Fruit fly (Drosophila melanogaster) whole organism, embryonic: ENCODE results near the gene Sys1.

Experiments used
- Abd-B ChIP-seq: fragments of 200-800 bp; sonication (Bioruptor generic); optimal IDR thresholded peaks from 2 replicates; lab custom pipeline; 2018; ENCODE audit warnings: missing biosample characterization, mild to moderate bottlenecking, missing genetic modification characterization, moderate library complexity
- Ada2b ChIP-seq: fragments of 200-800 bp; sonication (Bioruptor generic); IDR thresholded peaks from 2 replicates; pipeline ENCODE4 v1.3.6; 2022; ENCODE audit warnings: missing biosample characterization, missing genetic modification characterization
- Awh ChIP-seq: fragments of 200-800 bp; sonication (Bioruptor generic); IDR thresholded peaks from 2 replicates; pipeline ENCODE4, ENCODE4 v1.3.6; 2022; ENCODE audit warnings: missing biosample characterization, missing genetic modification characterization
- Blimp-1 ChIP-seq: fragments of 200-800 bp; sonication (Bioruptor generic); optimal IDR thresholded peaks from 3 replicates; lab custom pipeline; 2018; ENCODE audit warnings: missing biosample characterization, missing genetic modification characterization, mild to moderate bottlenecking, moderate library complexity, missing genetic modification reagents
- BtbVII ChIP-seq: fragments of 200-800 bp; sonication (Bioruptor generic); optimal IDR thresholded peaks from 3 replicates; lab custom pipeline; 2017; ENCODE audit warnings: missing biosample characterization, mild to moderate bottlenecking, missing genetic modification characterization
- CG10267 ChIP-seq: fragments of 200-800 bp; sonication (Bioruptor generic); optimal IDR thresholded peaks from 2 replicates; lab custom pipeline; 2018; ENCODE audit warnings: missing biosample characterization, mild to moderate bottlenecking, missing genetic modification characterization, moderate library complexity
- CG10366 ChIP-seq: fragments of 200-800 bp; sonication (Bioruptor generic); IDR thresholded peaks from 2 replicates; pipeline ENCODE4 v1.3.6; 2022; ENCODE audit warnings: missing biosample characterization, missing genetic modification characterization
- CG10543 ChIP-seq: fragments of 200-800 bp; sonication (Bioruptor generic); optimal IDR thresholded peaks from 3 replicates; lab custom pipeline; 2017; ENCODE audit warnings: missing biosample characterization, mild to moderate bottlenecking, missing genetic modification characterization, moderate library complexity
- CG10979 ChIP-seq: fragments of 200-800 bp; sonication (Bioruptor generic); optimal IDR thresholded peaks from 2 replicates; lab custom pipeline; 2018; ENCODE audit warnings: missing biosample characterization, mild to moderate bottlenecking, missing genetic modification characterization, moderate library complexity
- CG11398 ChIP-seq: fragments of 200-800 bp; sonication (Bioruptor generic); optimal IDR thresholded peaks from 2 replicates; lab custom pipeline; 2016; ENCODE audit warnings: missing biosample characterization, missing genetic modification characterization
- CG12659 ChIP-seq: fragments of 200-800 bp; sonication (Bioruptor generic); optimal IDR thresholded peaks from 3 replicates; lab custom pipeline; 2017; ENCODE audit warnings: mild to moderate bottlenecking, missing biosample characterization, missing genetic modification reagents, missing genetic modification characterization
- CG13424 ChIP-seq: fragments of 200-800 bp; sonication (Bioruptor generic); optimal IDR thresholded peaks from 2 replicates; lab custom pipeline; 2019; ENCODE audit warnings: missing biosample characterization, mild to moderate bottlenecking, missing genetic modification characterization, moderate library complexity
- CG14710 ChIP-seq: fragments of 200-800 bp; sonication (Bioruptor generic); optimal IDR thresholded peaks from 3 replicates; lab custom pipeline; 2019; ENCODE audit warnings: missing biosample characterization, mild to moderate bottlenecking, missing genetic modification characterization, moderate library complexity
- CG15696 ChIP-seq: fragments of 200-800 bp; sonication (Bioruptor generic); optimal IDR thresholded peaks from 2 replicates; lab custom pipeline; 2019; ENCODE audit warnings: missing biosample characterization, mild to moderate bottlenecking, missing genetic modification characterization, moderate library complexity
- CG17612 ChIP-seq: fragments of 200-800 bp; sonication (Bioruptor generic); IDR thresholded peaks from 2 replicates; pipeline ENCODE4 v1.3.6; 2022; ENCODE audit warnings: missing biosample characterization, missing genetic modification characterization
- CG17829 ChIP-seq: fragments of 200-800 bp; optimal IDR thresholded peaks from 2 replicates; lab custom pipeline; 2019; ENCODE audit warnings: missing biosample characterization, mild to moderate bottlenecking, missing genetic modification characterization, moderate library complexity
- CG18262 ChIP-seq: fragments of 200-800 bp; optimal IDR thresholded peaks from 3 replicates; lab custom pipeline; 2019; ENCODE audit warnings: missing biosample characterization, mild to moderate bottlenecking, missing genetic modification characterization, moderate library complexity
- CG18764 ChIP-seq: fragments of 200-800 bp; sonication (Bioruptor generic); optimal IDR thresholded peaks from 3 replicates; lab custom pipeline; 2016; ENCODE audit warnings: missing biosample characterization, missing genetic modification characterization
- CG31441 ChIP-seq: fragments of 200-800 bp; sonication (Bioruptor generic); IDR thresholded peaks from 2 replicates; pipeline ENCODE4 v1.3.6; 2022; ENCODE audit warnings: missing biosample characterization, missing genetic modification characterization
- CG7357 ChIP-seq: fragments of 200-800 bp; sonication (Bioruptor generic); IDR thresholded peaks from 3 replicates; pipeline ENCODE4 v1.3.6; 2022; ENCODE audit warnings: missing biosample characterization, missing genetic modification characterization
- CG9727 ChIP-seq: fragments of 200-800 bp; sonication (Bioruptor generic); optimal IDR thresholded peaks from 3 replicates; lab custom pipeline; 2017; ENCODE audit warnings: missing biosample characterization, mild to moderate bottlenecking, missing genetic modification characterization
- Camta ChIP-seq: fragments of 200-800 bp; sonication (Bioruptor generic); optimal IDR thresholded peaks from 2 replicates; lab custom pipeline; 2016; ENCODE audit warnings: missing biosample characterization, missing genetic modification characterization
- Dip3 ChIP-seq: fragments of 200-800 bp; sonication (Bioruptor generic); optimal IDR thresholded peaks from 3 replicates; lab custom pipeline; 2016; ENCODE audit warnings: missing biosample characterization, missing genetic modification characterization
- Eip74EF ChIP-seq, 2 experiments: fragments of 200-800 bp in 1 of 2; fragments of >200 bp in 1 of 2; sonication (Bioruptor generic) in 1 of 2; optimal IDR thresholded peaks; 2 replicates each; lab custom pipeline; 2017 to 2019; ENCODE audit warnings: missing biosample characterization in 2 of 2, missing genetic modification characterization in 2 of 2, mild to moderate bottlenecking in 1 of 2, moderate library complexity in 1 of 2
- HLH4C ChIP-seq: fragments of 200-800 bp; sonication (Bioruptor generic); IDR thresholded peaks from 3 replicates; pipeline ENCODE4 v1.3.6; 2022; ENCODE audit warnings: missing biosample characterization, missing genetic modification characterization; ENCODE audit not compliant: partially characterized antibody
- HLHmδ ChIP-seq: fragments of 200-800 bp; sonication (Bioruptor generic); optimal IDR thresholded peaks from 2 replicates; lab custom pipeline; 2018; ENCODE audit warnings: missing biosample characterization, mild to moderate bottlenecking, missing genetic modification characterization, moderate library complexity
- Hand ChIP-seq: fragments of 200-800 bp; sonication (Bioruptor generic); optimal IDR thresholded peaks from 2 replicates; lab custom pipeline; 2017; ENCODE audit warnings: mild to moderate bottlenecking, missing biosample characterization, missing genetic modification reagents, missing genetic modification characterization
- Hmx ChIP-seq: fragments of 200-800 bp; sonication (Bioruptor generic); optimal IDR thresholded peaks from 2 replicates; lab custom pipeline; 2016; ENCODE audit warnings: missing biosample characterization, missing genetic modification characterization
- Lim3 ChIP-seq: fragments of 200-800 bp; sonication (Bioruptor generic); IDR thresholded peaks from 2 replicates; pipeline ENCODE4 v1.3.6; 2022; ENCODE audit warnings: missing biosample characterization, missing genetic modification characterization
- MESR4 ChIP-seq: fragments of 200-800 bp; sonication (Bioruptor generic); optimal IDR thresholded peaks from 2 replicates; lab custom pipeline; 2018; ENCODE audit warnings: missing biosample characterization, mild to moderate bottlenecking, missing genetic modification characterization, moderate library complexity
- PHDP ChIP-seq: fragments of 200-800 bp; sonication (Bioruptor generic); optimal IDR thresholded peaks from 3 replicates; lab custom pipeline; 2018; ENCODE audit warnings: missing biosample characterization, mild to moderate bottlenecking, missing genetic modification characterization, moderate library complexity
- Sin3A ChIP-seq: fragments of >200 bp; optimal IDR thresholded peaks from 2 replicates; lab custom pipeline; 2018
- Xrp1 ChIP-seq: fragments of 200-800 bp; sonication (Bioruptor generic); IDR thresholded peaks from 2 replicates; pipeline ENCODE4 v1.3.6; 2022; ENCODE audit warnings: missing biosample characterization, missing genetic modification characterization
- ac ChIP-seq: fragments of 200-800 bp; sonication (Bioruptor generic); optimal IDR thresholded peaks from 3 replicates; lab custom pipeline; 2017; ENCODE audit warnings: missing biosample characterization, mild to moderate bottlenecking, missing genetic modification characterization
- ash1 ChIP-seq: fragments of 200-800 bp; sonication (Bioruptor generic); optimal IDR thresholded peaks from 2 replicates; lab custom pipeline; 2018; ENCODE audit warnings: missing biosample characterization, mild to moderate bottlenecking, missing genetic modification characterization
- btn ChIP-seq: fragments of 200-800 bp; sonication (Bioruptor generic); optimal IDR thresholded peaks from 2 replicates; lab custom pipeline; 2016; ENCODE audit warnings: missing biosample characterization, missing genetic modification characterization
- chn ChIP-seq: fragments of 200-800 bp; sonication (Bioruptor generic); optimal IDR thresholded peaks from 2 replicates; lab custom pipeline; 2016; ENCODE audit warnings: missing biosample characterization, missing genetic modification characterization
- dati ChIP-seq: fragments of 200-800 bp; sonication (Bioruptor generic); IDR thresholded peaks from 2 replicates; pipeline ENCODE4 v1.3.6; 2022; ENCODE audit warnings: missing biosample characterization, missing genetic modification characterization
- dmrt99B ChIP-seq: fragments of 200-800 bp; sonication (Bioruptor generic); optimal IDR thresholded peaks from 2 replicates; lab custom pipeline; 2018; ENCODE audit warnings: missing biosample characterization, mild to moderate bottlenecking, missing genetic modification characterization, moderate library complexity
- esg ChIP-seq: fragments of 200-800 bp; sonication (Bioruptor generic); conservative IDR thresholded peaks from 2 replicates; pipeline ENCODE4 v1.3.6; 2022; ENCODE audit warnings: missing biosample characterization, missing genetic modification characterization
- gt ChIP-seq: fragments of 200-800 bp; sonication (Bioruptor generic); IDR thresholded peaks from 2 replicates; pipeline ENCODE4 v1.3.6; 2022; ENCODE audit warnings: missing biosample characterization, missing genetic modification characterization
- kah ChIP-seq: fragments of 200-800 bp; sonication (Bioruptor generic); optimal IDR thresholded peaks from 2 replicates; lab custom pipeline; 2018; ENCODE audit warnings: missing biosample characterization, mild to moderate bottlenecking, missing genetic modification characterization
- pho ChIP-seq: fragments of 200-800 bp; sonication (Bioruptor generic); optimal IDR thresholded peaks from 2 replicates; lab custom pipeline; 2016; ENCODE audit warnings: missing biosample characterization, missing genetic modification characterization
- pita ChIP-seq: fragments of 200-800 bp; sonication (Bioruptor generic); optimal IDR thresholded peaks from 2 replicates; lab custom pipeline; 2017; ENCODE audit warnings: missing biosample characterization, mild to moderate bottlenecking, missing genetic modification characterization
- seq ChIP-seq: fragments of 200-800 bp; sonication (Bioruptor generic); IDR thresholded peaks from 2 replicates; pipeline ENCODE4 v1.3.6; 2022; ENCODE audit warnings: missing biosample characterization, missing genetic modification characterization
- so ChIP-seq: fragments of 200-800 bp; sonication (Bioruptor generic); IDR thresholded peaks from 3 replicates; pipeline ENCODE4 v1.3.6; 2022; ENCODE audit warnings: missing biosample characterization, missing genetic modification characterization
- sob ChIP-seq: fragments of 200-800 bp; sonication (Bioruptor generic); IDR thresholded peaks from 2 replicates; pipeline ENCODE4 v1.3.6; 2022; ENCODE audit warnings: missing biosample characterization, missing genetic modification characterization
- sqz ChIP-seq: fragments of 200-800 bp; sonication (Bioruptor generic); optimal IDR thresholded peaks from 3 replicates; lab custom pipeline; 2018; ENCODE audit warnings: missing biosample characterization, mild to moderate bottlenecking, missing genetic modification characterization
- ssp ChIP-seq: fragments of 200-800 bp; sonication (Bioruptor generic); IDR thresholded peaks from 2 replicates; pipeline ENCODE4 v1.3.6; 2022; ENCODE audit warnings: missing biosample characterization, missing genetic modification characterization
- twi ChIP-seq: fragments of 200-800 bp; optimal IDR thresholded peaks from 2 replicates; lab custom pipeline; 2019; ENCODE audit warnings: missing biosample characterization, mild to moderate bottlenecking, missing genetic modification characterization, moderate library complexity
- wdn ChIP-seq: fragments of 200-800 bp; sonication (Bioruptor generic); IDR thresholded peaks from 2 replicates; pipeline ENCODE4 v1.3.6; 2022; ENCODE audit warnings: missing biosample characterization, missing genetic modification characterization
- zf30C ChIP-seq: fragments of 200-800 bp; sonication (Bioruptor generic); optimal IDR thresholded peaks from 3 replicates; lab custom pipeline; 2018; ENCODE audit warnings: missing biosample characterization, mild to moderate bottlenecking, missing genetic modification characterization

Gene Sys1

dm6 chr3R:8683280-8683679 lies 30.7 kb downstream of the Sys1 start (continued):
- no peak for TF ChIP-seq gt (GFP tag; lab: Robert Waterston, UW)
- TF ChIP-seq Blimp-1 (GFP tag; lab: Kevin White, UChicago): no peak
- TF ChIP-seq CG9727 (GFP tag; lab: Kevin White, UChicago): peak; percentile 62
- TF ChIP-seq pita (GFP tag; lab: Kevin White, UChicago): no peak
- peak; percentile 5 for TF ChIP-seq CG14710 (tag; lab: Kevin White, UChicago)
- TF ChIP-seq kah (GFP tag; lab: Kevin White, UChicago): no peak
- peak; percentile 3 for TF ChIP-seq CG10267 (tag; lab: Kevin White, UChicago)
- no peak for TF ChIP-seq Sin3A
- TF ChIP-seq Camta (GFP tag; lab: Kevin White, UChicago): no peak
- no peak for TF ChIP-seq ssp (GFP tag; lab: Robert Waterston, UW)
- TF ChIP-seq Xrp1 (GFP tag; lab: Robert Waterston, UW): peak; percentile 28; the same call in 1 of the 2 replicates
- TF ChIP-seq CG10979 (tag; lab: Kevin White, UChicago): peak; percentile 47
- TF ChIP-seq btn (GFP tag; lab: Kevin White, UChicago): no peak
- TF ChIP-seq CG12659 (GFP tag; lab: Kevin White, UChicago): no peak
- no peak for TF ChIP-seq dati
- TF ChIP-seq CG18262 (tag; lab: Kevin White, UChicago): peak; percentile 5
- TF ChIP-seq CG10543 (GFP tag; lab: Kevin White, UChicago): no peak
- no peak for TF ChIP-seq ash1 (GFP tag; lab: Kevin White, UChicago)
- no peak for TF ChIP-seq Hand
- TF ChIP-seq Eip74EF (GFP tag; optimal IDR thresholded peaks at IDR 0.05; lab: Kevin White, UChicago): no peak
- peak; percentile 27 for TF ChIP-seq ac (GFP tag; lab: Kevin White, UChicago)
- TF ChIP-seq CG17612 (GFP tag; lab: Robert Waterston, UW): no peak
- TF ChIP-seq sob: no peak
- TF ChIP-seq BtbVII (GFP tag; lab: Kevin White, UChicago): no peak
- TF ChIP-seq chn (GFP tag; lab: Kevin White, UChicago): no peak
- TF ChIP-seq Lim3: no peak
- TF ChIP-seq CG7357 (GFP tag; lab: Robert Waterston, UW): no peak
- no peak for TF ChIP-seq CG31441 (GFP tag; lab: Robert Waterston, UW)
- no peak for TF ChIP-seq CG18764 (GFP tag; lab: Kevin White, UChicago)
- TF ChIP-seq CG15696 (tag; lab: Kevin White, UChicago): peak; percentile 66
- no peak for TF ChIP-seq pho (GFP tag; lab: Kevin White, UChicago)
- no peak for TF ChIP-seq PHDP (tag; lab: Kevin White, UChicago)
- TF ChIP-seq Awh (GFP tag; lab: Robert Waterston, UW): no peak
- TF ChIP-seq MESR4 (GFP tag; lab: Kevin White, UChicago): no peak
- TF ChIP-seq so: no peak
- no peak for TF ChIP-seq sqz (GFP tag; lab: Kevin White, UChicago)
- TF ChIP-seq CG13424 (tag; lab: Kevin White, UChicago): no peak
- TF ChIP-seq twi: peak; percentile 12
- TF ChIP-seq wdn (GFP tag; lab: Robert Waterston, UW): no peak
- TF ChIP-seq Abd-B (GFP tag; lab: Kevin White, UChicago): no peak
- TF ChIP-seq CG11398 (GFP tag; lab: Kevin White, UChicago): no peak
- no peak for TF ChIP-seq Hmx
- TF ChIP-seq zf30C (GFP tag; lab: Kevin White, UChicago): peak; percentile 65
- no peak for TF ChIP-seq CG10366 (GFP tag; lab: Robert Waterston, UW)
- TF ChIP-seq CG17829: peak; percentile 25
- no peak for TF ChIP-seq esg
- no peak for TF ChIP-seq seq (GFP tag; lab: Robert Waterston, UW)
- TF ChIP-seq Ada2b (GFP tag; lab: Robert Waterston, UW): no peak
- no peak for TF ChIP-seq HLH4C (GFP tag; lab: Robert Waterston, UW)
- TF ChIP-seq HLHmδ (GFP tag; lab: Kevin White, UChicago): no peak
- TF ChIP-seq Dip3 (GFP tag; lab: Kevin White, UChicago): no peak
- TF ChIP-seq dmrt99B (tag; lab: Kevin White, UChicago): no peak
